Fruit fly (Drosophila melanogaster) whole organism, embryonic: ENCODE data around the gene CG16789.

Experiments
- Antp ChIP-seq: fragments of 200-800 bp; sonication (Bioruptor generic); optimal IDR thresholded peaks from 3 replicates; lab custom pipeline; 2016; ENCODE audit warnings: missing biosample characterization, missing genetic modification characterization
- CG10267 ChIP-seq: fragments of 200-800 bp; sonication (Bioruptor generic); optimal IDR thresholded peaks from 2 replicates; lab custom pipeline; 2018; ENCODE audit warnings: missing biosample characterization, mild to moderate bottlenecking, missing genetic modification characterization, moderate library complexity
- CG12071 ChIP-seq: fragments of 200-800 bp; sonication (Bioruptor generic); optimal IDR thresholded peaks from 3 replicates; lab custom pipeline; 2018; ENCODE audit warnings: missing biosample characterization, mild to moderate bottlenecking, missing genetic modification characterization
- CG12104 ChIP-seq: fragments of 200-800 bp; sonication (Bioruptor generic); optimal IDR thresholded peaks from 3 replicates; lab custom pipeline; 2016; ENCODE audit warnings: missing biosample characterization, missing genetic modification characterization
- CG12659 ChIP-seq: fragments of 200-800 bp; sonication (Bioruptor generic); optimal IDR thresholded peaks from 3 replicates; lab custom pipeline; 2017; ENCODE audit warnings: mild to moderate bottlenecking, missing biosample characterization, missing genetic modification reagents, missing genetic modification characterization
- CG12744 ChIP-seq: fragments of 200-800 bp; sonication (Bioruptor generic); optimal IDR thresholded peaks from 2 replicates; lab custom pipeline; 2016; ENCODE audit warnings: missing biosample characterization, missing genetic modification characterization
- CG13123 ChIP-seq: fragments of 200-800 bp; sonication (Bioruptor generic); optimal IDR thresholded peaks from 2 replicates; lab custom pipeline; 2016; ENCODE audit warnings: missing biosample characterization, missing genetic modification characterization
- CG13894 ChIP-seq: fragments of 200-800 bp; sonication (Bioruptor generic); optimal IDR thresholded peaks from 3 replicates; lab custom pipeline; 2018; ENCODE audit warnings: missing biosample characterization, mild to moderate bottlenecking, missing genetic modification characterization, moderate library complexity
- CG14050 ChIP-seq: fragments of 200-800 bp; sonication (Bioruptor generic); IDR thresholded peaks from 3 replicates; pipeline ENCODE4 v1.3.6; 2022; ENCODE audit warnings: missing biosample characterization, missing genetic modification characterization
- CG17186 ChIP-seq: fragments of 200-800 bp; sonication (Bioruptor generic); optimal IDR thresholded peaks from 3 replicates; lab custom pipeline; 2017; ENCODE audit warnings: missing biosample characterization, missing genetic modification reagents, missing genetic modification characterization
- CG17912 ChIP-seq: fragments of 200-800 bp; sonication (Bioruptor generic); optimal IDR thresholded peaks from 2 replicates; lab custom pipeline; 2018; ENCODE audit warnings: missing biosample characterization, mild to moderate bottlenecking, missing genetic modification characterization
- CG18476 ChIP-seq: fragments of 200-800 bp; sonication (Bioruptor generic); optimal IDR thresholded peaks from 2 replicates; lab custom pipeline; 2016; ENCODE audit warnings: missing biosample characterization, mild to moderate bottlenecking, missing genetic modification characterization
- CG2678 ChIP-seq: fragments of 200-800 bp; sonication (Bioruptor generic); optimal IDR thresholded peaks from 3 replicates; lab custom pipeline; 2019; ENCODE audit warnings: missing biosample characterization, mild to moderate bottlenecking, missing genetic modification characterization, moderate library complexity
- CG2889 ChIP-seq: fragments of 200-800 bp; sonication (Bioruptor generic); IDR thresholded peaks from 3 replicates; pipeline ENCODE4 v1.3.6; 2022; ENCODE audit warnings: missing biosample characterization, missing genetic modification characterization
- CG30403 ChIP-seq: fragments of 200-800 bp; sonication (Bioruptor generic); optimal IDR thresholded peaks from 3 replicates; lab custom pipeline; 2016; ENCODE audit warnings: missing biosample characterization, missing genetic modification characterization
- CG3065 ChIP-seq: fragments of 200-800 bp; sonication (Bioruptor generic); optimal IDR thresholded peaks from 2 replicates; lab custom pipeline; 2016; ENCODE audit warnings: missing biosample characterization, missing genetic modification characterization
- CG31224 ChIP-seq: fragments of 200-800 bp; sonication (Bioruptor generic); IDR thresholded peaks from 2 replicates; pipeline ENCODE4 v1.3.6; 2022; ENCODE audit warnings: missing biosample characterization, missing genetic modification characterization
- CG33557 ChIP-seq: fragments of 200-800 bp; sonication (Bioruptor generic); optimal IDR thresholded peaks from 2 replicates; lab custom pipeline; 2019; ENCODE audit warnings: missing biosample characterization, mild to moderate bottlenecking, missing genetic modification characterization, moderate library complexity
- CG6689 ChIP-seq: fragments of 200-800 bp; sonication (Bioruptor generic); IDR thresholded peaks from 2 replicates; pipeline ENCODE4 v1.3.6; 2022; ENCODE audit warnings: missing biosample characterization, missing genetic modification characterization
- CG7928 ChIP-seq: fragments of 200-800 bp; sonication (Bioruptor generic); optimal IDR thresholded peaks from 2 replicates; lab custom pipeline; 2017; ENCODE audit warnings: missing biosample characterization, mild to moderate bottlenecking, missing genetic modification characterization
- CG8089 ChIP-seq: fragments of 200-800 bp; sonication (Bioruptor generic); optimal IDR thresholded peaks from 3 replicates; lab custom pipeline; 2016; ENCODE audit warnings: missing biosample characterization, missing genetic modification characterization
- CG8388 ChIP-seq: fragments of 200-800 bp; sonication (Bioruptor generic); optimal IDR thresholded peaks from 2 replicates; lab custom pipeline; 2019; ENCODE audit warnings: missing biosample characterization, mild to moderate bottlenecking, missing genetic modification characterization, moderate library complexity
- CG9215 ChIP-seq: fragments of 200-800 bp; sonication (Bioruptor generic); IDR thresholded peaks from 2 replicates; pipeline ENCODE4 v1.3.6; 2022; ENCODE audit warnings: missing biosample characterization, missing genetic modification characterization
- D ChIP-seq, 2 experiments: fragments of 200-800 bp in 1 of 2; fragments of >200 bp in 1 of 2; sonication (Bioruptor generic) in 1 of 2; optimal IDR thresholded peaks; 2 replicates in 1 of 2; 3 replicates in 1 of 2; lab custom pipeline; 2017; ENCODE audit warnings: mild to moderate bottlenecking in 1 of 2, missing biosample characterization in 1 of 2, missing genetic modification characterization in 1 of 2, missing genetic modification reagents in 1 of 2
- E2f2 ChIP-seq: fragments of 200-800 bp; sonication (Bioruptor generic); IDR thresholded peaks from 2 replicates; pipeline ENCODE4 v1.3.6; 2022; ENCODE audit warnings: missing biosample characterization, missing genetic modification characterization
- Hr51 ChIP-seq, 2 experiments: fragments of 200-800 bp; sonication (Bioruptor generic); optimal IDR thresholded peaks; 2 replicates in 1 of 2; 3 replicates in 1 of 2; lab custom pipeline; 2016 to 2018; ENCODE audit warnings: missing biosample characterization in 2 of 2, missing genetic modification characterization in 2 of 2, mild to moderate bottlenecking in 1 of 2, moderate library complexity in 1 of 2
- Hr78 ChIP-seq, 2 experiments: fragments of 200-800 bp in 1 of 2; fragments of >200 bp in 1 of 2; sonication (Bioruptor generic) in 1 of 2; optimal IDR thresholded peaks; 2 replicates each; lab custom pipeline; 2017 to 2019; ENCODE audit warnings: missing biosample characterization in 2 of 2, missing genetic modification characterization in 2 of 2, mild to moderate bottlenecking in 1 of 2, moderate library complexity in 1 of 2
- NK7.1 ChIP-seq: fragments of 200-800 bp; sonication (Bioruptor generic); optimal IDR thresholded peaks from 3 replicates; lab custom pipeline; 2016; ENCODE audit warnings: missing biosample characterization, missing genetic modification characterization
- Ravus ChIP-seq: fragments of 200-800 bp; sonication (Bioruptor generic); IDR thresholded peaks from 2 replicates; pipeline ENCODE4 v1.3.6; 2022; ENCODE audit warnings: missing biosample characterization, missing genetic modification characterization
- Xbp1 ChIP-seq: fragments of 200-800 bp; sonication (Bioruptor generic); optimal IDR thresholded peaks from 3 replicates; lab custom pipeline; 2016; ENCODE audit warnings: missing biosample characterization, mild to moderate bottlenecking, missing genetic modification characterization
- ab ChIP-seq: fragments of 200-800 bp; sonication (Bioruptor generic); optimal IDR thresholded peaks from 2 replicates; lab custom pipeline; 2016; ENCODE audit warnings: missing biosample characterization, missing genetic modification characterization
- ap ChIP-seq: fragments of 200-800 bp; sonication (Bioruptor generic); IDR thresholded peaks from 2 replicates; pipeline ENCODE4 v1.3.6; 2022; ENCODE audit warnings: missing biosample characterization, missing genetic modification characterization
- ara ChIP-seq: fragments of 200-800 bp; sonication (Bioruptor generic); IDR thresholded peaks from 2 replicates; pipeline ENCODE4 v1.3.6; 2022; ENCODE audit warnings: missing biosample characterization, missing genetic modification characterization
- bigmax ChIP-seq: fragments of 200-800 bp; sonication (Bioruptor generic); optimal IDR thresholded peaks from 2 replicates; lab custom pipeline; 2018; ENCODE audit warnings: missing biosample characterization, mild to moderate bottlenecking, missing genetic modification characterization
- cato ChIP-seq: fragments of 200-800 bp; sonication (Bioruptor generic); optimal IDR thresholded peaks from 2 replicates; lab custom pipeline; 2016; ENCODE audit warnings: missing biosample characterization, missing genetic modification characterization, borderline replicate concordance
- caup ChIP-seq: fragments of 200-800 bp; sonication (Bioruptor generic); optimal IDR thresholded peaks from 3 replicates; lab custom pipeline; 2017; ENCODE audit warnings: missing biosample characterization, mild to moderate bottlenecking, missing genetic modification characterization, moderate library complexity; ENCODE audit not compliant: severe bottlenecking
- her ChIP-seq: fragments of 200-800 bp; sonication (Bioruptor generic); optimal IDR thresholded peaks from 2 replicates; lab custom pipeline; 2016; ENCODE audit warnings: missing biosample characterization, missing genetic modification characterization
- kah ChIP-seq: fragments of 200-800 bp; sonication (Bioruptor generic); optimal IDR thresholded peaks from 2 replicates; lab custom pipeline; 2018; ENCODE audit warnings: missing biosample characterization, mild to moderate bottlenecking, missing genetic modification characterization
- kay ChIP-seq: fragments of 200-800 bp; sonication (Bioruptor generic); optimal IDR thresholded peaks from 2 replicates; lab custom pipeline; 2016; ENCODE audit warnings: missing biosample characterization, missing genetic modification characterization
- nerfin-2 ChIP-seq: fragments of 200-800 bp; sonication (Bioruptor generic); IDR thresholded peaks from 2 replicates; pipeline ENCODE4 v1.3.6; 2022; ENCODE audit warnings: missing biosample characterization, missing genetic modification characterization; ENCODE audit not compliant: partially characterized antibody
- nom ChIP-seq: fragments of 200-800 bp; sonication (Bioruptor generic); optimal IDR thresholded peaks from 2 replicates; lab custom pipeline; 2017; ENCODE audit warnings: missing biosample characterization, missing genetic modification characterization, mild to moderate bottlenecking, moderate library complexity, missing genetic modification reagents
- ranshi ChIP-seq: fragments of 200-800 bp; sonication (Bioruptor generic); IDR thresholded peaks from 2 replicates; pipeline ENCODE4 v1.3.6; 2022; ENCODE audit warnings: missing biosample characterization, missing genetic modification characterization
- rib ChIP-seq: fragments of 200-800 bp; sonication (Bioruptor generic); IDR thresholded peaks from 2 replicates; pipeline ENCODE4 v1.3.6; 2022; ENCODE audit warnings: missing biosample characterization, missing genetic modification characterization
- slbo ChIP-seq: fragments of 200-800 bp; sonication (Bioruptor generic); IDR thresholded peaks from 2 replicates; pipeline ENCODE4 v1.3.6; 2022; ENCODE audit warnings: missing biosample characterization, missing genetic modification characterization
- tap ChIP-seq: fragments of 200-800 bp; optimal IDR thresholded peaks from 3 replicates; lab custom pipeline; 2019; ENCODE audit warnings: missing biosample characterization, mild to moderate bottlenecking, missing genetic modification characterization, moderate library complexity
- toy ChIP-seq: fragments of 200-800 bp; sonication (Bioruptor generic); IDR thresholded peaks from 2 replicates; pipeline ENCODE4 v1.3.6; 2022; ENCODE audit warnings: missing biosample characterization, missing genetic modification characterization
- usp ChIP-seq: fragments of >200 bp; optimal IDR thresholded peaks from 2 replicates; lab custom pipeline; 2017; ENCODE audit warnings: missing biosample characterization, missing genetic modification characterization

CG16789 gene

DNA sequence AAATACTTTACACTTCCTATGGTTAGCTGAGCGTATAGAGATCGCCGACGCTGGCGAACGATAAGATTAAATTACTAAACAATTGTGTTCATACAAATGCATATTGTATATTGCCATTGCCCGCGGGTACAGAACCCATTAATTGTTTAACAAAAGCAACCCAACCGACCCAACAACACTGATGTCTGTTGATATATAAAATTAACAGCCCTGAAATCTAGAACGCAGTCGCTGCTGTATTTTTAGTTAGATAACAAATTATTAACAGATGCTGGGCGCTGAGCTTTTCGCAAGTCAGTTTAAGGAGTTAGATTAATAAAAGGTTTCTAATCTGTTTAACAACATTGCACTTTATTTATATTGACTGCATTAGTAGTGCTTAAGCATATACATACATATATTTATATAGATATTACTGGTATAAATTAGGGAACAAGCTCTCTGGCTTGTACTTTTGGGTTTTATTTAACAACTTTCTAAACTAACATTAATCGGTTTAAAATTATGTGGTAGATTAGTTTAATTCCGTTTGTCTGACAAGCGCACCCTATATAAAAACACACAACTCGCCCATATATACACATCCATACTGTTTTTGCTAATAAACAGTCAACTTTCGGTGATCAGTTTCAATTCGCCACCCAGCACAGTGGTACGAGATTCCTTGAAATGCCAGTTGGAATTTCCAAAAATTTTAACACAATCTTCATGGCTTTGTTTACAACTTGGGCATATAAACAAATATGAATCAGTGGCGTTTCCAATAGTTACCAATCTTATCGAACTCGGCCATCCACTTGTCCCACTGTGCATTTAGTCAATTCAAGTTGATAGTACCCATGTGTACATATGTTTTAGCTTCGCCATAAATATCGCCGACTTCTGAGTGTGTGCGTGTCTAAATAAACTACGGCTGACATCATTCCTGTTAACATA lies 37.8 kb upstream of the CG16789 start (continued):
- no peak for TF ChIP-seq nom (GFP tag; lab: Kevin White, UChicago)
- TF ChIP-seq bigmax: peak; percentile 51
- TF ChIP-seq CG13894 (tag; lab: Kevin White, UChicago): peak; percentile 88
- TF ChIP-seq kah (GFP tag; lab: Kevin White, UChicago): peak; percentile 58
- TF ChIP-seq CG12104 (GFP tag; lab: Kevin White, UChicago): peak; percentile 76
- TF ChIP-seq CG3065 (GFP tag; lab: Kevin White, UChicago): peak; percentile 45
- peak; percentile 84 for TF ChIP-seq toy (GFP tag; lab: Robert Waterston, UW)
- TF ChIP-seq Hr78 (GFP tag; optimal IDR thresholded peaks at IDR 0.05; lab: Kevin White, UChicago): peak in 1 of 2 experiments; percentile 18
- peak; percentile 70 for TF ChIP-seq ap (GFP tag; lab: Robert Waterston, UW)
- TF ChIP-seq CG12071 (GFP tag; lab: Kevin White, UChicago): peak; percentile 95
- TF ChIP-seq nerfin-2 (GFP tag; lab: Robert Waterston, UW): 0 out of 2 replicates have a peak, but pooled peaks have one; percentile 28
- peak; percentile 94 for TF ChIP-seq caup
- peak; percentile 94 for TF ChIP-seq ranshi (GFP tag; lab: Robert Waterston, UW)
- TF ChIP-seq ara (GFP tag; lab: Robert Waterston, UW): peak; percentile 74
- peak; percentile 86 for TF ChIP-seq kay (GFP tag; lab: Kevin White, UChicago)
- TF ChIP-seq CG9215 (GFP tag; lab: Robert Waterston, UW): peak; percentile 88
- TF ChIP-seq CG6689 (GFP tag; lab: Robert Waterston, UW): peak; percentile 88
- no peak for TF ChIP-seq usp (GFP tag; lab: Kevin White, UChicago)
- peak; percentile 91 for TF ChIP-seq CG2678 (tag; lab: Kevin White, UChicago)
- TF ChIP-seq CG13123 (GFP tag; lab: Kevin White, UChicago): peak; percentile 48
- peak; percentile 85 for TF ChIP-seq CG30403 (GFP tag; lab: Kevin White, UChicago)
- TF ChIP-seq CG18476 (GFP tag; lab: Kevin White, UChicago): peak; percentile 72
- TF ChIP-seq Antp (GFP tag; lab: Kevin White, UChicago): peak; percentile 95
- peak; percentile 79 for TF ChIP-seq CG12659
- TF ChIP-seq E2f2 (GFP tag; lab: Robert Waterston, UW): peak; percentile 63
- peak; percentile 75 for TF ChIP-seq CG7928 (GFP tag; lab: Kevin White, UChicago)
- no peak for TF ChIP-seq CG8388 (GFP tag; lab: Kevin White, UChicago)
- peak in 1 of 2 experiments; percentile 65 for TF ChIP-seq Hr51 (GFP tag; optimal IDR thresholded peaks at IDR 0.05; lab: Kevin White, UChicago)
- TF ChIP-seq ab: peak; percentile 65
- peak; percentile 20 for TF ChIP-seq CG17186 (GFP tag; lab: Kevin White, UChicago)
- TF ChIP-seq CG2889 (GFP tag; lab: Robert Waterston, UW): peak; percentile 75; the same call in 1 of the 3 replicates
- peak; percentile 86 for TF ChIP-seq NK7.1 (GFP tag; lab: Kevin White, UChicago)
- peak; percentile 93 for TF ChIP-seq slbo (GFP tag; lab: Robert Waterston, UW)
- TF ChIP-seq CG10267: peak; percentile 64
- TF ChIP-seq CG33557 (GFP tag; lab: Kevin White, UChicago): no peak
- TF ChIP-seq Ravus: peak; percentile 84
- peak; percentile 96 for TF ChIP-seq rib (GFP tag; lab: Robert Waterston, UW)
- peak; percentile 30 for TF ChIP-seq CG8089 (GFP tag; lab: Kevin White, UChicago)
- TF ChIP-seq CG31224: peak; percentile 90
- TF ChIP-seq tap (tag; lab: Kevin White, UChicago): peak; percentile 86
- TF ChIP-seq D (optimal IDR thresholded peaks at IDR 0.05; lab: Kevin White, UChicago): no peak
- TF ChIP-seq D (GFP tag; optimal IDR thresholded peaks at IDR 0.05; lab: Kevin White, UChicago): peak; percentile 67
- TF ChIP-seq CG17912: no peak
- peak; percentile 94 for TF ChIP-seq her (GFP tag; lab: Kevin White, UChicago)
- peak; percentile 78 for TF ChIP-seq Xbp1 (GFP tag; lab: Kevin White, UChicago)
- TF ChIP-seq cato: no peak
- peak; percentile 56 for TF ChIP-seq CG14050 (GFP tag; lab: Robert Waterston, UW)
- peak; percentile 75 for TF ChIP-seq CG12744 (GFP tag; lab: Kevin White, UChicago)
